Worm (Caenorhabditis elegans) whole organism, L3 larva: Measurements from ENCODE around the gene cyp-44A1.
"Not testable (repeated sequence)": the region's sequence is repeated elsewhere in the genome, so short reads cannot be mapped to it uniquely, and the experiment has no call there.

Experiments used
- R02D3.7 ChIP-seq: fragments of 150-350 bp; optimal IDR thresholded peaks from 2 replicates; lab custom pipeline; 2014; ENCODE audit warnings: missing biosample characterization, missing genetic modification characterization
- ZK546.5 ChIP-seq: sonication (generic microtip); optimal IDR thresholded peaks from 2 replicates; lab custom pipeline; 2017; ENCODE audit warnings: missing biosample characterization, missing genetic modification characterization
- aly-2 ChIP-seq: fragments of 150-350 bp; optimal IDR thresholded peaks from 2 replicates; lab custom pipeline; 2014; ENCODE audit warnings: missing biosample characterization, missing genetic modification characterization
- ama-1 ChIP-seq: fragments of 150-350 bp; optimal IDR thresholded peaks from 2 replicates; lab custom pipeline; 2018
- ceh-16 ChIP-seq: sonication (generic microtip); optimal IDR thresholded peaks from 2 replicates; lab custom pipeline; 2017; ENCODE audit warnings: missing biosample characterization, missing genetic modification characterization
- ceh-28 ChIP-seq: fragments of 150-350 bp; optimal IDR thresholded peaks from 2 replicates; lab custom pipeline; 2014; ENCODE audit warnings: missing biosample characterization, missing genetic modification reagents, missing genetic modification characterization
- ceh-82 ChIP-seq: fragments of 150-350 bp; optimal IDR thresholded peaks from 2 replicates; lab custom pipeline; 2014; ENCODE audit warnings: missing biosample characterization, missing genetic modification characterization
- ceh-9 ChIP-seq: sonication (generic microtip); optimal IDR thresholded peaks from 2 replicates; lab custom pipeline; 2018; ENCODE audit warnings: missing biosample characterization, missing genetic modification characterization
- daf-12 ChIP-seq: fragments of 150-350 bp; optimal IDR thresholded peaks from 2 replicates; lab custom pipeline; 2014; ENCODE audit warnings: missing biosample characterization, missing genetic modification reagents, missing genetic modification characterization
- egl-27 ChIP-seq: sonication (generic microtip); optimal IDR thresholded peaks from 4 replicates; lab custom pipeline; 2017; ENCODE audit warnings: missing biosample characterization, missing genetic modification reagents, missing genetic modification characterization
- egl-5 ChIP-seq: fragments of 150-350 bp; optimal IDR thresholded peaks from 2 replicates; lab custom pipeline; 2017; ENCODE audit warnings: missing biosample characterization, missing genetic modification reagents, missing genetic modification characterization, inconsistent platforms
- elt-3 ChIP-seq, 3 experiments: fragments of 150-350 bp in 1 of 3; sonication (generic microtip) in 2 of 3; optimal IDR thresholded peaks; 2 replicates in 2 of 3; 4 replicates in 1 of 3; lab custom pipeline; 2014 to 2017; ENCODE audit warnings: missing biosample characterization in 3 of 3, missing genetic modification characterization in 3 of 3
- eor-1 ChIP-seq, 2 experiments: fragments of 150-350 bp; optimal IDR thresholded peaks; 2 replicates each; lab custom pipeline; 2014 to 2018; ENCODE audit warnings: missing biosample characterization in 2 of 2, missing genetic modification characterization in 2 of 2
- fkh-10 ChIP-seq: sonication (generic microtip); optimal IDR thresholded peaks from 2 replicates; lab custom pipeline; 2017; ENCODE audit warnings: missing biosample characterization, missing genetic modification reagents, missing genetic modification characterization
- fkh-2 ChIP-seq: fragments of 150-350 bp; optimal IDR thresholded peaks from 2 replicates; lab custom pipeline; 2014; ENCODE audit warnings: missing biosample characterization, missing genetic modification reagents, missing genetic modification characterization
- hmg-11 ChIP-seq: sonication (generic microtip); optimal IDR thresholded peaks from 2 replicates; lab custom pipeline; 2016; ENCODE audit warnings: missing genetic modification characterization, missing compliant biosample characterization
- jun-1 ChIP-seq: fragments of 150-350 bp; optimal IDR thresholded peaks from 2 replicates; lab custom pipeline; 2014; ENCODE audit warnings: missing biosample characterization, missing genetic modification reagents, missing genetic modification characterization
- lin-15B ChIP-seq: fragments of 150-350 bp; optimal IDR thresholded peaks from 2 replicates; lab custom pipeline; 2014; ENCODE audit warnings: missing biosample characterization, missing genetic modification characterization
- lin-39 ChIP-seq: fragments of 150-350 bp; optimal IDR thresholded peaks from 2 replicates; lab custom pipeline; 2018; ENCODE audit warnings: missing biosample characterization, missing genetic modification reagents, missing genetic modification characterization
- lsy-12 ChIP-seq: sonication (generic microtip); optimal IDR thresholded peaks from 2 replicates; lab custom pipeline; 2016; ENCODE audit warnings: mild to moderate bottlenecking, missing genetic modification characterization, missing compliant biosample characterization
- mdl-1 ChIP-seq: fragments of 150-350 bp; optimal IDR thresholded peaks from 2 replicates; lab custom pipeline; 2014; ENCODE audit warnings: missing biosample characterization, missing genetic modification characterization
- mml-1 ChIP-seq: fragments of 150-350 bp; sonication (generic microtip); optimal IDR thresholded peaks from 3 replicates; lab custom pipeline; 2014; ENCODE audit warnings: missing biosample characterization, missing genetic modification characterization
- nfya-1 ChIP-seq: sonication (generic microtip); optimal IDR thresholded peaks from 2 replicates; lab custom pipeline; 2017; ENCODE audit warnings: missing genetic modification characterization, mild to moderate bottlenecking, missing compliant biosample characterization, antibody characterized with exemption, moderate library complexity; ENCODE audit not compliant: insufficient read depth
- nhr-11 ChIP-seq: fragments of 150-350 bp; optimal IDR thresholded peaks from 2 replicates; lab custom pipeline; 2014; ENCODE audit warnings: missing biosample characterization, missing genetic modification characterization
- nhr-23 ChIP-seq: fragments of 150-350 bp; optimal IDR thresholded peaks from 2 replicates; lab custom pipeline; 2014; ENCODE audit warnings: missing biosample characterization, missing genetic modification reagents, missing genetic modification characterization
- nhr-237 ChIP-seq: fragments of 150-350 bp; optimal IDR thresholded peaks from 2 replicates; lab custom pipeline; 2014; ENCODE audit warnings: missing biosample characterization, missing genetic modification characterization
- nhr-25 ChIP-seq: sonication (generic microtip); optimal IDR thresholded peaks from 2 replicates; lab custom pipeline; 2017; ENCODE audit warnings: missing biosample characterization, missing genetic modification characterization
- nhr-28 ChIP-seq: fragments of 150-350 bp; optimal IDR thresholded peaks from 2 replicates; lab custom pipeline; 2014; ENCODE audit warnings: missing biosample characterization, missing genetic modification characterization
- nhr-67 ChIP-seq: fragments of 150-350 bp; optimal IDR thresholded peaks from 2 replicates; lab custom pipeline; 2014; ENCODE audit warnings: missing biosample characterization, missing genetic modification characterization
- nhr-76 ChIP-seq: fragments of 150-350 bp; sonication (generic microtip); optimal IDR thresholded peaks from 5 replicates; lab custom pipeline; 2014; ENCODE audit warnings: missing biosample characterization, missing genetic modification characterization
- nhr-77 ChIP-seq: fragments of 150-350 bp; optimal IDR thresholded peaks from 2 replicates; lab custom pipeline; 2014; ENCODE audit warnings: missing biosample characterization, missing genetic modification characterization
- pha-4 ChIP-seq: fragments of 150-350 bp; optimal IDR thresholded peaks from 2 replicates; lab custom pipeline; 2014; ENCODE audit warnings: missing biosample characterization, missing genetic modification reagents, missing genetic modification characterization
- pqm-1 ChIP-seq: fragments of 150-350 bp; optimal IDR thresholded peaks from 2 replicates; lab custom pipeline; 2017; ENCODE audit warnings: missing biosample characterization, missing genetic modification characterization, inconsistent platforms
- sea-2 ChIP-seq: fragments of 150-350 bp; sonication (generic microtip); optimal IDR thresholded peaks from 4 replicates; lab custom pipeline; 2014; ENCODE audit warnings: missing biosample characterization, missing genetic modification reagents, missing genetic modification characterization
- skn-1 ChIP-seq: fragments of 150-350 bp; optimal IDR thresholded peaks from 2 replicates; lab custom pipeline; 2014; ENCODE audit warnings: missing biosample characterization, missing genetic modification characterization
- snpc-4 ChIP-seq: fragments of 150-350 bp; optimal IDR thresholded peaks from 2 replicates; lab custom pipeline; 2014; ENCODE audit warnings: missing biosample characterization, missing genetic modification characterization
- tbx-2 ChIP-seq: sonication (generic microtip); optimal IDR thresholded peaks from 2 replicates; lab custom pipeline; 2016; ENCODE audit warnings: mild to moderate bottlenecking, missing genetic modification characterization, missing compliant biosample characterization
- unc-62 ChIP-seq: fragments of 150-350 bp; sonication (generic microtip); optimal IDR thresholded peaks from 4 replicates; lab custom pipeline; 2014; ENCODE audit warnings: missing biosample characterization, missing genetic modification reagents, missing genetic modification characterization
- zag-1 ChIP-seq: fragments of 150-350 bp; optimal IDR thresholded peaks from 2 replicates; lab custom pipeline; 2014; ENCODE audit warnings: missing biosample characterization, missing genetic modification characterization

The cyp-44A1 gene

DNA sequence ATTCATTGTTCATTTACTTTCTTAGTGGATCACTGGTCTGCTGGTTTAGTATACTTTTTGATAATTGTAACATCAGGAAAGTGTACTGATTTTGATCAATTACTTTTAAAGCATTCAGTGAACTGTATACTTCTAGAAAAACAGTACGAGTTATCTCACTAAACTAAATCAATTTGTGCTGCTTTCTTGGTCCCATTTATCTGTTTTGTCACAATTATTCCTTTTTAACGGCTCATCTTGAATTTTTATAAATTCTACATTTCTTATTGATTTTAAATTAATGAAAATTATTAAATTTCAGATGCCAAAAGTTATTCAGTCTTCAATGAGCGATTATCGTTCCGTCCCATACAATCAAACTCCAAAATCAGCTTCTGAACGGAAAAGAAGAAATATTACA is 31.1 kb downstream of the cyp-44A1 start, which contains the start of gene hlh-25:
TSS of gene hlh-25 (plus strand) at position 301 of the 400 bp plus-strand sequence.
- TF ChIP-seq egl-5; nhr-11; lsy-12 (tag; lab: Kevin White, UChicago): not testable (repeated sequence)

ce11 chrII:5537078-5537477 is 33.2 kb downstream of the cyp-44A1 start:
- TF ChIP-seq snpc-4 (tag; lab: Kevin White, UChicago) (no peak), skn-1 (tag; lab: Kevin White, UChicago) (no peak), nhr-23 (tag; lab: Kevin White, UChicago) (no peak), nhr-28 (tag; lab: Kevin White, UChicago) (no peak), pha-4 (tag; lab: Kevin White, UChicago) (no peak), daf-12 (tag; lab: Kevin White, UChicago) (no peak), elt-3 (tag; optimal IDR thresholded peaks at IDR 0.05; lab: Kevin White, UChicago) (no peak), nfya-1 (tag; lab: Kevin White, UChicago) (no peak), lsy-12 (tag; lab: Kevin White, UChicago) (no peak), egl-27 (no peak), jun-1 (tag; lab: Kevin White, UChicago) (no peak), ama-1 (no peak), ceh-9 (no peak), egl-5 (no peak), lin-39 (tag; lab: Kevin White, UChicago) (no peak)

DNA sequence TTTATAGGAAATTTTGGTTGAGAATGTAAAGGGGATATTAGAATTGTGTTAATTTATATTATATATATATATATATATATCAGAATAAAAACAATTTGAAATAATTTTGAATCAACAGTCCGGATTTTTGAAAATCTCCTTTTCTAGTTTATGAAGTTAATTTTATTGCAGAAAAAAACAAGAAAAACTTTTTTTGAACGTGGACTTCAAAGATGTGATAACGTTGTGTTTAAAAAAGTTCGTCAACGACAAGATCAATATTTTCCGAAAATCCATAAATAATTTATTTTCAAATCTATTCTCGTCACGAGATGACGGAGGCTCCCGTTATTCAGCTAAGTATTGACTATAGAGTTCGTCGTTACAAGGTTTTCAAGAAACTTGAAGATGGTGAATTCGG is 33.7 kb downstream of the cyp-44A1 start, which contains the start of gene C17C3.11:
TSS of gene C17C3.11 (plus strand) at position 301 of the 400 bp plus-strand sequence.
- TF ChIP-seq nhr-77 (tag; lab: Kevin White, UChicago), result no peak
- TF ChIP-seq hmg-11 (tag; lab: Kevin White, UChicago), result no peak
- TF ChIP-seq nhr-25 (tag; lab: Kevin White, UChicago), result no peak
- TF ChIP-seq pha-4 (tag; lab: Kevin White, UChicago), result no peak
- TF ChIP-seq unc-62 (GFP tag; lab: Kevin White, UChicago), result no peak
- no peak for TF ChIP-seq egl-27
- no peak for TF ChIP-seq ceh-28 (tag; lab: Kevin White, UChicago)
- TF ChIP-seq mml-1 (tag; lab: Kevin White, UChicago), result no peak
- no peak for TF ChIP-seq lin-39 (tag; lab: Kevin White, UChicago)
- TF ChIP-seq nhr-76 (tag; lab: Kevin White, UChicago), result no peak

- not testable (repeated sequence) for TF ChIP-seq nhr-28 (tag; lab: Kevin White, UChicago); egl-5; fkh-10 (GFP tag; lab: Kevin White, UChicago)
Measured at ce11 chrII:5540113-5540512, 36.3 kb downstream of the cyp-44A1 start, which contains the start of gene hlh-27. TSS of gene hlh-27 (minus strand) at chrII:5540213.

DNA sequence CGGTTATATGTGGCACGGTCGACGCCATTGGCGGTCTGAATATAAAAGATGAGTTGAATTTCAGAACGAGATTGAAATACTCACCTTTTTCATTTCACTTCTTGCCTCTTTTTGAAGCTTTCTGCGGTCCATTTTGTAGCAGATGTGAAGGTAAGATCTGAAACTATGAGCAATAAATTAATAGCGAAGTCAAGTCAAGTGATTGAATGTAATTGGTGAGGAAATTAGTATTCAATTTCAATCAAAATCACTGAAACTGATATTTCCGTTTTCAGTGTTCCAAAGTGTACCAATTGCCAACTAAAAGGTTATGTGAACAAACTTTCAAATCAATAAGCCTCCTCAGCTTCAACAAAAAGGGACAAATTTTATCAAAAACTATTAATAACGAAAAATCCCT is 37.8 kb downstream of the cyp-44A1 start, which contains the start of gene C17C3.24:
TSS of gene C17C3.24 (minus strand) at position 101 of the 400 bp plus-strand sequence.
- TF ChIP-seq elt-3 (tag; optimal IDR thresholded peaks at IDR 0.05; lab: Kevin White, UChicago) (no peak), nhr-237 (no peak), egl-27 (no peak), lin-15B (no peak), snpc-4 (tag; lab: Kevin White, UChicago) (no peak), nhr-67 (tag; lab: Kevin White, UChicago) (no peak), lsy-12 (tag; lab: Kevin White, UChicago) (no peak), sea-2 (GFP tag; lab: Kevin White, UChicago) (no peak)

- TF ChIP-seq aly-2 (tag; lab: Kevin White, UChicago) (peak; percentile 88), nhr-11 (peak; percentile 95), nfya-1 (tag; lab: Kevin White, UChicago) (peak; percentile 97), ceh-28 (tag; lab: Kevin White, UChicago) (peak; percentile 94), egl-27 (peak; percentile 71), pha-4 (tag; lab: Kevin White, UChicago) (peak; percentile 99), mdl-1 (tag; lab: Kevin White, UChicago) (peak; percentile 29), mml-1 (tag; lab: Kevin White, UChicago) (no peak), ceh-16 (tag; lab: Kevin White, UChicago) (peak; percentile 80), jun-1 (tag; lab: Kevin White, UChicago) (peak; percentile 98), zag-1 (tag; lab: Kevin White, UChicago) (peak; percentile 93), nhr-76 (tag; lab: Kevin White, UChicago) (peak; percentile 52), unc-62 (GFP tag; lab: Kevin White, UChicago) (peak; percentile 81), hmg-11 (tag; lab: Kevin White, UChicago) (peak; percentile 98), pqm-1 (tag; lab: Kevin White, UChicago) (peak; percentile 94), ceh-9 (no peak), R02D3.7 (tag; lab: Kevin White, UChicago) (peak; percentile 90), ZK546.5 (tag; lab: Kevin White, UChicago) (peak; percentile 44), ceh-82 (peak; percentile 95), lsy-12 (tag; lab: Kevin White, UChicago) (peak; percentile 98), tbx-2 (tag; lab: Kevin White, UChicago) (peak; percentile 97), eor-1 (tag; optimal IDR thresholded peaks at IDR 0.05; lab: Kevin White, UChicago) (peak in 1 of 2 experiments; percentile 71), fkh-10 (GFP tag; lab: Kevin White, UChicago) (peak; percentile 99), sea-2 (GFP tag; lab: Kevin White, UChicago) (no peak), fkh-2 (tag; lab: Kevin White, UChicago) (peak; percentile 95)
Measured at ce11 chrII:5543476-5544144, 39.8 kb downstream of the cyp-44A1 start.
